Worm (Caenorhabditis elegans): ENCODE data around the gene srx-59.

srx-59 gene

DNA sequence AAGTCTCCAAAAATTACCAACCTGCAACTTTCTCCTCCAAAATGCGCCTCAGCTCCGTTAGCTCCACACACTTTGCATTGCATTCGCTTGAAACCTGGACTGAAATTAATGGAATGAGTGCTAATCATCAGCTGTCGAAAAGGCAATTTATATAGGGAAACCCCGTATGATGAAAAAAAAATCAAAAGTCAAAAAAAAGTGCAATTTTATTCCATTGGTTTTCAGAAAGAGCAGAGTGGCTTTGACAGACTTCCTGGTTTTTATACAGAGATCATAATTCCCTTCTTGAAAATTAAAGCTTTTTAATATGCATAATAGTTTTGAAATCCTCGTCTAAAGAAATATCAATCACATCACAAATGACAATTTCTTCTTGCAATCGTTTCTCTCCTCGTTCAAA is 16.0 kb downstream of the srx-59 start, which contains the start of gene nhr-139:
Gene nhr-139, minus strand, starts transcription at position 101 of the 400 bp plus-strand sequence.
- TF ChIP-seq dmd-4 (tag; optimal IDR thresholded peaks at IDR 0.05) (no peak), lin-13 (GFP tag; optimal IDR thresholded peaks at IDR 0.05) (no peak), blmp-1 (tag; optimal IDR thresholded peaks at IDR 0.05; ENCODE audit: insufficient read depth) (no peak), alr-1 (tag; optimal IDR thresholded peaks at IDR 0.05) (no peak), ama-1 (optimal IDR thresholded peaks at IDR 0.05) (no peak), unc-39 (tag; optimal IDR thresholded peaks at IDR 0.05) (no peak), lin-11 (tag; optimal IDR thresholded peaks at IDR 0.05) (no peak), unc-55 (GFP tag; optimal IDR thresholded peaks at IDR 0.05) (no peak), nhr-77 (tag; optimal IDR thresholded peaks at IDR 0.05) (no peak), R02D3.7 (tag; optimal IDR thresholded peaks at IDR 0.05) (no peak), gmeb-1 (tag; optimal IDR thresholded peaks at IDR 0.05) (no peak)

DNA sequence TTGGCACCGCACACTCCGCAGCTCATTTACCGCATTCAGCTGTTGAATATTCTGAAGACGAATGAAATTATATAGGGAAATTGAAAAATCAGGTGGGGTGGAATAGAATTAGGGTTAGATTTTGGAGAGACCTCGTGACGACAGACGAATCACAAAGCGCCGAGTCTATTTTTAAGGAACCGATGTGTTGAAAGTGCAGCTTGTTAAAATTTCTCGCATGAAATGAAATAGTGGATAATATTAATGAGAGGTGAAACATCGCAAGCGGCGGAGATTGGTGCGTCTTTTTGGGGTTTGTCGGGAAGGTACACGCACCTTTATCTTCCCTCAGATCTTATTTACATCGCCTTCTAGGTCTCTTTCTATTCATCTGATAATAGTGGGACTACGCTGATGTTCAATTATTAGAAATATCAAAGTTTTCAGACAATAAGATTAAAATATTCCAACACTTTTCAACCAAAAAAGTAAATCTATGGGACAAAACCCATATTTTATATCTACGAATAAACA is 18.0 kb downstream of the srx-59 start, which contains the start of gene nhr-140:
Gene nhr-140, minus strand, starts transcription at position 51 of the 513 bp plus-strand sequence.
- TF ChIP-seq nhr-25 (tag; optimal IDR thresholded peaks at IDR 0.05) (no peak), ztf-11 (tag; optimal IDR thresholded peaks at IDR 0.05) (no peak)

DNA sequence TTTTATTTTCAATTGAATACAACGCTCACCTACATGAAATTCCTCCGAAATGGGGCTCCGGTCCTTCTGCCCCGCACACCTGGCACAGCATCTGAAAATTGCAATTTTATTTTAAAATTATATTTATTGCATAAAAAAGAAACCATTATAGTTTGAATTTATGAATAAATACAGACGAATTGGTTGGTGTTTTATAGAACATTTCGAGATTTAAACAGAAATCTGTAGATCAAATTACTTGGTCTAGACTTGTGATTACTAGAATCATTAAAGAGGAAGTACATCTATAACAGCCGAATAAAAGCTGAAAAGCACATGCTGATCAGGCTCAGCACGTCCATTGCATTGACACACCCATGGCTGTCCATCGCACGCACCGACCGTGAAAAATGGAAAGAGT is 20.1 kb downstream of the srx-59 start, which contains the start of gene nhr-162:
Gene nhr-162, minus strand, starts transcription at position 101 of the 400 bp plus-strand sequence.
- no peak for TF ChIP-seq mbf-1 (tag; optimal IDR thresholded peaks at IDR 0.05)
- no peak for TF ChIP-seq skn-1 (tag; optimal IDR thresholded peaks at IDR 0.05)
- TF ChIP-seq ztf-11 (tag; optimal IDR thresholded peaks at IDR 0.05), result no peak
- no peak for TF ChIP-seq ztf-4 (tag; optimal IDR thresholded peaks at IDR 0.05)
- no peak for TF ChIP-seq mab-5 (tag; optimal IDR thresholded peaks at IDR 0.05)
- no peak for TF ChIP-seq nhr-23 (tag; optimal IDR thresholded peaks at IDR 0.05)
- no peak for TF ChIP-seq aly-2 (tag; optimal IDR thresholded peaks at IDR 0.05)
- TF ChIP-seq C34F6.9 (tag; optimal IDR thresholded peaks at IDR 0.05), result no peak
- TF ChIP-seq dmd-4 (tag; optimal IDR thresholded peaks at IDR 0.05), result no peak
- TF ChIP-seq nhr-10 (tag; optimal IDR thresholded peaks at IDR 0.05), result no peak
- no peak for TF ChIP-seq egl-27 (tag; optimal IDR thresholded peaks at IDR 0.05)
- TF ChIP-seq lin-13 (GFP tag; optimal IDR thresholded peaks at IDR 0.05), result no peak
- TF ChIP-seq ceh-16 (tag; optimal IDR thresholded peaks at IDR 0.05), result no peak
- no peak for TF ChIP-seq sem-4 (tag; optimal IDR thresholded peaks at IDR 0.05)
- TF ChIP-seq elt-1 (tag; optimal IDR thresholded peaks at IDR 0.05), result no peak
- TF ChIP-seq sma-3 (GFP tag; optimal IDR thresholded peaks at IDR 0.05), result no peak
- TF ChIP-seq fos-1 (tag; optimal IDR thresholded peaks at IDR 0.05), result no peak
- no peak for TF ChIP-seq lin-11 (tag; optimal IDR thresholded peaks at IDR 0.05)

DNA sequence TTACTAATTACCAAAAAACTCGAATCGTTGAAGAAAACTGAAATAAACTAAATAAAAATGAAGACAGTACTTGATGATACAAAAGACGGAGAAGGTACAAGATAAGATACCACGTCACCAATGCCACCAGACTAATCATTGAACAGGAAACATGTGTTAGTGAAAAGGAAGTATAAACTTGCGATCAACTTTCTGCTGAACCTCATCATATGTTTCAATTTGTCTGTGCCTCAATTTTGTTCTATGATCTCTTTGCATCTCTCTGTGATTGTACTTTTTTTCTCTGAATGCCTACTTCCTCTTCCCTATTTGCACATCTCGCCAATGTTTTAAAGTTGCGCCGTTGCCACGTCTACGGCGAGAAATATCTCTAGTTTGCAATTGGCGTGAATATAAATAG is 22.3 kb downstream of the srx-59 start:
- TF ChIP-seq gmeb-1 (tag; optimal IDR thresholded peaks at IDR 0.05) (peak; percentile 12), unc-39 (tag; optimal IDR thresholded peaks at IDR 0.05) (no peak), nhr-129 (tag; optimal IDR thresholded peaks at IDR 0.05) (peak; percentile 76), egl-27 (tag; optimal IDR thresholded peaks at IDR 0.05) (peak; percentile 42), nhr-11 (tag; optimal IDR thresholded peaks at IDR 0.05) (no peak), sma-9 (GFP tag; optimal IDR thresholded peaks at IDR 0.05) (peak; percentile 96), sma-9 (tag; optimal IDR thresholded peaks at IDR 0.05) (no peak), R02D3.7 (tag; optimal IDR thresholded peaks at IDR 0.05) (no peak), C34F6.9 (tag; optimal IDR thresholded peaks at IDR 0.05) (no peak), lsy-2 (tag; optimal IDR thresholded peaks at IDR 0.05) (peak in 1 of 2 experiments; percentile 36), unc-62 (GFP tag; optimal IDR thresholded peaks at IDR 0.05) (no peak), sem-4 (tag; optimal IDR thresholded peaks at IDR 0.05) (peak; percentile 17), nhr-6 (tag; optimal IDR thresholded peaks at IDR 0.05) (peak; percentile 37), sma-3 (GFP tag; optimal IDR thresholded peaks at IDR 0.05) (peak; percentile 65), blmp-1 (tag; optimal IDR thresholded peaks at IDR 0.05; ENCODE audit: insufficient read depth) (peak; percentile 93), nhr-25 (tag; optimal IDR thresholded peaks at IDR 0.05) (peak; percentile 46), fos-1 (tag; optimal IDR thresholded peaks at IDR 0.05) (peak; percentile 60), nhr-21 (tag; optimal IDR thresholded peaks at IDR 0.05) (peak; percentile 84), skn-1 (tag; optimal IDR thresholded peaks at IDR 0.05) (peak; percentile 47), F13H6.1 (tag; optimal IDR thresholded peaks at IDR 0.05) (peak; percentile 63), crh-2 (tag; optimal IDR thresholded peaks at IDR 0.05) (peak; percentile 86), nhr-237 (tag; optimal IDR thresholded peaks at IDR 0.05) (no peak), ztf-1 (GFP tag; conservative IDR thresholded peaks at IDR 0.05) (no peak)

All from whole organism, L2 larva.